Worm (Caenorhabditis elegans): ENCODE measurements around the gene srw-59.

Gene srw-59

DNA sequence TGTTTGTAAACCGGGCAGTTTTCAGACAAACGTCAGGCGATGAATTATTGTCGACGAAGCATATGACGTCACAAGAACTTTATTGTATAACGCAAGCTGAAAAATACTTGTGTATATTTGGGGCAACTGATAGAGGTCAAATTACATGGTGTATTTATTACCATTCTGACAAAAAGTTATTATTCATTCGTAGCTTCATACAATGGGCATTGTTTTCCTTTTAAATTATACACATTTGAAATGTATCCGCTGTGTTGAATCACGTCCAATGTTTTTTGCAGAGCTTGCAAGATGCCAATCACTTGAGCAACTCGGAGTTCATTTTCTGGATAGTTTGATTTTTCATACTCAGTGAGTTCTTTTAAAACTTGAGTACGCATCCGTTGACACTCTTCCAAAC is 27.8 kb downstream of the srw-59 start, which contains the start of gene F35E8.13:
Gene F35E8.13, plus strand, starts transcription at position 301 of the 400 bp plus-strand sequence.
- TF ChIP-seq ceh-16 (tag; optimal IDR thresholded peaks at IDR 0.05), result no peak
- TF ChIP-seq fos-1 (tag; optimal IDR thresholded peaks at IDR 0.05), result no peak
- TF ChIP-seq aly-2 (tag; optimal IDR thresholded peaks at IDR 0.05), result no peak
- TF ChIP-seq R02D3.7 (tag; optimal IDR thresholded peaks at IDR 0.05), result no peak
- TF ChIP-seq ama-1 (optimal IDR thresholded peaks at IDR 0.05), result no peak

- no peak for TF ChIP-seq nhr-10 (tag; optimal IDR thresholded peaks at IDR 0.05)
- TF ChIP-seq alr-1 (tag; optimal IDR thresholded peaks at IDR 0.05), result no peak
- no peak for TF ChIP-seq ceh-16 (tag; optimal IDR thresholded peaks at IDR 0.05)
- TF ChIP-seq unc-55 (GFP tag; optimal IDR thresholded peaks at IDR 0.05), result no peak
These were observed 29.7 kb downstream of the srw-59 start, which contains the start of gene cdr-1 for ce11 chrV:15921102-15921501. TSS of gene cdr-1 (plus strand) at chrV:15921309.

- TF ChIP-seq egl-27 (tag; optimal IDR thresholded peaks at IDR 0.05) (no peak), sma-9 (GFP tag; optimal IDR thresholded peaks at IDR 0.05) (no peak), sma-9 (tag; optimal IDR thresholded peaks at IDR 0.05) (no peak), mab-5 (tag; optimal IDR thresholded peaks at IDR 0.05) (no peak), lsy-2 (tag; optimal IDR thresholded peaks at IDR 0.05) (no peak)
These were observed 30.5 kb downstream of the srw-59 start, which contains the start of gene F35E8.10 for ce11 chrV:15920273-15920672. TSS of gene F35E8.10 (minus strand) at chrV:15920373.

- TF ChIP-seq gmeb-1 (tag; optimal IDR thresholded peaks at IDR 0.05) (no peak), snpc-4 (tag; optimal IDR thresholded peaks at IDR 0.05) (no peak), egl-27 (tag; optimal IDR thresholded peaks at IDR 0.05) (no peak), unc-55 (GFP tag; optimal IDR thresholded peaks at IDR 0.05) (no peak), dmd-4 (tag; optimal IDR thresholded peaks at IDR 0.05) (no peak), R02D3.7 (tag; optimal IDR thresholded peaks at IDR 0.05) (no peak), lsy-2 (tag; optimal IDR thresholded peaks at IDR 0.05) (no peak)
These were observed 33.3 kb downstream of the srw-59 start, which contains the start of gene F35E8.9 for ce11 chrV:15917458-15917857. TSS of gene F35E8.9 (minus strand) at chrV:15917558.

ce11 chrV:15915919-15916318 is 34.9 kb downstream of the srw-59 start, which contains the start of gene gst-38:
TSS of gene gst-38 (minus strand) at chrV:15916070.
- TF ChIP-seq elt-1 (tag; optimal IDR thresholded peaks at IDR 0.05), result no peak
- no peak for TF ChIP-seq gmeb-1 (tag; optimal IDR thresholded peaks at IDR 0.05)
- TF ChIP-seq sma-9 (GFP tag; optimal IDR thresholded peaks at IDR 0.05), result peak; percentile 57
- no peak for TF ChIP-seq sma-9 (tag; optimal IDR thresholded peaks at IDR 0.05)
- TF ChIP-seq nhr-25 (tag; optimal IDR thresholded peaks at IDR 0.05), result no peak
- no peak for TF ChIP-seq unc-39 (tag; optimal IDR thresholded peaks at IDR 0.05)
- no peak for TF ChIP-seq skn-1 (tag; optimal IDR thresholded peaks at IDR 0.05)
- TF ChIP-seq nhr-11 (tag; optimal IDR thresholded peaks at IDR 0.05), result no peak
- peak; percentile 63 for TF ChIP-seq fos-1 (tag; optimal IDR thresholded peaks at IDR 0.05)
- no peak for TF ChIP-seq ama-1 (optimal IDR thresholded peaks at IDR 0.05)
- no peak for TF ChIP-seq mbf-1 (tag; optimal IDR thresholded peaks at IDR 0.05)
- no peak for TF ChIP-seq mdl-1 (tag; optimal IDR thresholded peaks at IDR 0.05)
- TF ChIP-seq lsy-2 (tag; optimal IDR thresholded peaks at IDR 0.05), result no peak
- TF ChIP-seq ztf-4 (tag; optimal IDR thresholded peaks at IDR 0.05), result no peak
- TF ChIP-seq ceh-16 (tag; optimal IDR thresholded peaks at IDR 0.05), result no peak
- peak; percentile 30 for TF ChIP-seq crh-2 (tag; optimal IDR thresholded peaks at IDR 0.05)

- TF ChIP-seq snpc-4 (tag; optimal IDR thresholded peaks at IDR 0.05), result no peak
- TF ChIP-seq mdl-1 (tag; optimal IDR thresholded peaks at IDR 0.05), result no peak
- no peak for TF ChIP-seq nhr-237 (tag; optimal IDR thresholded peaks at IDR 0.05)
- TF ChIP-seq Y55F3AM.14 (GFP tag; optimal IDR thresholded peaks at IDR 0.05), result no peak
- TF ChIP-seq nhr-25 (tag; optimal IDR thresholded peaks at IDR 0.05), result no peak
- no peak for TF ChIP-seq elt-1 (tag; optimal IDR thresholded peaks at IDR 0.05)
- no peak for TF ChIP-seq egl-27 (tag; optimal IDR thresholded peaks at IDR 0.05)
- TF ChIP-seq R02D3.7 (tag; optimal IDR thresholded peaks at IDR 0.05), result no peak
- TF ChIP-seq nhr-77 (tag; optimal IDR thresholded peaks at IDR 0.05), result no peak
- TF ChIP-seq nhr-11 (tag; optimal IDR thresholded peaks at IDR 0.05), result no peak
- TF ChIP-seq crh-2 (tag; optimal IDR thresholded peaks at IDR 0.05), result no peak
- TF ChIP-seq peb-1 (tag; optimal IDR thresholded peaks at IDR 0.05), result no peak
These were observed 35.5 kb downstream of the srw-59 start for ce11 chrV:15915307-15915706.

DNA sequence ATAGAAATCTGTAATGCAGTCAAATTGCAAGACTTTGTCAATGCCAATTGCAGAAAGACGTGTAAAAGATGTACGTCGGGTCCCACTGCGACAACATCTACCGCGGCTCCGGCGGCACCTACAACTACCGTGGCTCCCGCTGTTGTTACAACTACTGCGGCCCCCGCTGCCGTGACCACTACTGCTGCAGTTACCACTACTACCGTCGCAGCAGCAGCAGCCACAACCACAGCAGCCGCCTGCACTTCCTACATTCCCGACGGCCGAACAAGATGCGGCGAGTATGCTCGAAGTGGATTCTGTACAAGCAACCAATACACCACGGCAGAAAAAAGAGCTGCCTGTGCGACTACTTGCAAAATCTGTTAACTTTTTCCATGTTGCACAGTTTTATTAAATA is 36.0 kb downstream of the srw-59 start:
- no peak for TF ChIP-seq lsy-2 (tag; optimal IDR thresholded peaks at IDR 0.05)
- no peak for TF ChIP-seq dmd-4 (tag; optimal IDR thresholded peaks at IDR 0.05)
- TF ChIP-seq egl-27 (tag; optimal IDR thresholded peaks at IDR 0.05), result no peak
- TF ChIP-seq sma-3 (GFP tag; optimal IDR thresholded peaks at IDR 0.05), result no peak
- no peak for TF ChIP-seq mbf-1 (tag; optimal IDR thresholded peaks at IDR 0.05)
- TF ChIP-seq nhr-23 (tag; optimal IDR thresholded peaks at IDR 0.05), result no peak
- TF ChIP-seq sma-9 (GFP tag; optimal IDR thresholded peaks at IDR 0.05), result no peak
- TF ChIP-seq sma-9 (tag; optimal IDR thresholded peaks at IDR 0.05), result no peak
- no peak for TF ChIP-seq C34F6.9 (tag; optimal IDR thresholded peaks at IDR 0.05)
- TF ChIP-seq unc-55 (GFP tag; optimal IDR thresholded peaks at IDR 0.05), result no peak
- no peak for TF ChIP-seq nhr-12 (tag; optimal IDR thresholded peaks at IDR 0.05)
